Fruit fly (Drosophila melanogaster) whole organism, pupa: Measurements from ENCODE around the gene CG34454.

Experiments
- CG10348 ChIP-seq: fragments of 200-800 bp; sonication (Bioruptor generic); IDR thresholded peaks from 2 replicates; pipeline ENCODE4 v1.3.6; 2022; ENCODE audit warnings: missing biosample characterization, missing genetic modification characterization
- CG12605 ChIP-seq: fragments of 200-800 bp; sonication (Bioruptor generic); IDR thresholded peaks from 2 replicates; pipeline ENCODE4 v1.3.6; 2022; ENCODE audit warnings: missing biosample characterization, missing genetic modification characterization
- CG13204 ChIP-seq: fragments of 200-800 bp; sonication (Bioruptor generic); optimal IDR thresholded peaks from 2 replicates; lab custom pipeline; 2018; ENCODE audit warnings: missing biosample characterization, mild to moderate bottlenecking, missing genetic modification characterization, moderate library complexity
- CG14655 ChIP-seq: fragments of 200-800 bp; sonication (Bioruptor generic); optimal IDR thresholded peaks from 3 replicates; lab custom pipeline; 2017; ENCODE audit warnings: mild to moderate bottlenecking, missing biosample characterization, missing genetic modification reagents, missing genetic modification characterization
- CG15710 ChIP-seq: fragments of 200-800 bp; sonication (Bioruptor generic); optimal IDR thresholded peaks from 2 replicates; lab custom pipeline; 2018; ENCODE audit warnings: missing biosample characterization, mild to moderate bottlenecking, missing genetic modification characterization, moderate library complexity
- CG17806 ChIP-seq: fragments of 200-800 bp; sonication (Bioruptor generic); optimal IDR thresholded peaks from 2 replicates; lab custom pipeline; 2018; ENCODE audit warnings: missing biosample characterization, mild to moderate bottlenecking, missing genetic modification characterization, moderate library complexity
- CG32121 ChIP-seq: fragments of 200-800 bp; sonication (Bioruptor generic); IDR thresholded peaks from 2 replicates; pipeline ENCODE4 v1.3.6; 2022; ENCODE audit warnings: missing biosample characterization, missing genetic modification characterization
- CG34367 ChIP-seq: fragments of 200-800 bp; sonication (Bioruptor generic); optimal IDR thresholded peaks from 2 replicates; lab custom pipeline; 2018; ENCODE audit warnings: missing biosample characterization, mild to moderate bottlenecking, missing genetic modification characterization
- CG4496 ChIP-seq: fragments of 200-800 bp; sonication (Bioruptor generic); IDR thresholded peaks from 3 replicates; pipeline ENCODE4 v1.3.6; 2022; ENCODE audit warnings: missing biosample characterization, missing genetic modification characterization
- CG8159 ChIP-seq: fragments of 200-800 bp; sonication (Bioruptor generic); optimal IDR thresholded peaks from 3 replicates; lab custom pipeline; 2018; ENCODE audit warnings: missing biosample characterization, mild to moderate bottlenecking, missing genetic modification characterization, moderate library complexity
- CG8301 ChIP-seq: fragments of 200-800 bp; sonication (Bioruptor generic); optimal IDR thresholded peaks from 2 replicates; lab custom pipeline; 2018; ENCODE audit warnings: missing biosample characterization, mild to moderate bottlenecking, missing genetic modification characterization
- CG9948 ChIP-seq: fragments of 200-800 bp; sonication (Bioruptor generic); optimal IDR thresholded peaks from 2 replicates; lab custom pipeline; 2018; ENCODE audit warnings: missing biosample characterization, mild to moderate bottlenecking, missing genetic modification characterization, moderate library complexity
- D1 ChIP-seq: fragments of 200-800 bp; sonication (Bioruptor generic); optimal IDR thresholded peaks from 2 replicates; lab custom pipeline; 2018; ENCODE audit warnings: missing biosample characterization, mild to moderate bottlenecking, missing genetic modification characterization, moderate library complexity
- EcR ChIP-seq: fragments of 200-800 bp; sonication (Bioruptor generic); optimal IDR thresholded peaks from 3 replicates; lab custom pipeline; 2019; ENCODE audit warnings: missing biosample characterization, missing genetic modification characterization, mild to moderate bottlenecking, moderate library complexity, missing genetic modification reagents
- Ets98B ChIP-seq: fragments of 200-800 bp; sonication (Bioruptor generic); IDR thresholded peaks from 2 replicates; pipeline ENCODE4 v1.3.6; 2022; ENCODE audit warnings: missing biosample characterization, missing genetic modification characterization
- Pif1A ChIP-seq: fragments of 200-800 bp; sonication (Bioruptor generic); optimal IDR thresholded peaks from 3 replicates; lab custom pipeline; 2016; ENCODE audit warnings: missing biosample characterization, missing genetic modification characterization
- Pif1B ChIP-seq: fragments of 200-800 bp; sonication (Bioruptor generic); optimal IDR thresholded peaks from 3 replicates; lab custom pipeline; 2016; ENCODE audit warnings: missing biosample characterization, missing genetic modification characterization
- Snoo ChIP-seq: fragments of 200-800 bp; sonication (Bioruptor generic); optimal IDR thresholded peaks from 3 replicates; lab custom pipeline; 2017; ENCODE audit warnings: missing biosample characterization, mild to moderate bottlenecking, missing genetic modification characterization, inconsistent platforms
- fd96Ca ChIP-seq: fragments of 200-800 bp; sonication (Bioruptor generic); IDR thresholded peaks from 3 replicates; pipeline ENCODE4 v1.3.6; 2022; ENCODE audit warnings: missing biosample characterization, missing genetic modification characterization
- gl ChIP-seq: fragments of 200-800 bp; sonication (Bioruptor generic); optimal IDR thresholded peaks from 2 replicates; lab custom pipeline; 2018; ENCODE audit warnings: missing biosample characterization, mild to moderate bottlenecking, missing genetic modification characterization
- rn ChIP-seq: fragments of 200-800 bp; sonication (Bioruptor generic); IDR thresholded peaks from 2 replicates; pipeline ENCODE4 v1.3.6; 2022; ENCODE audit warnings: missing biosample characterization, missing genetic modification characterization

Gene CG34454

dm6 chr3L:232267-232666 is at the start of gene CG34454:
Gene CG34454 (minus strand): TSS chr3L:232350.
- TF ChIP-seq CG8159 (no peak), rn (GFP tag; lab: Robert Waterston, UW) (no peak), gl (tag; lab: Kevin White, UChicago) (no peak), CG34367 (tag; lab: Kevin White, UChicago) (no peak), Pif1B (GFP tag; lab: Kevin White, UChicago) (no peak)

DNA sequence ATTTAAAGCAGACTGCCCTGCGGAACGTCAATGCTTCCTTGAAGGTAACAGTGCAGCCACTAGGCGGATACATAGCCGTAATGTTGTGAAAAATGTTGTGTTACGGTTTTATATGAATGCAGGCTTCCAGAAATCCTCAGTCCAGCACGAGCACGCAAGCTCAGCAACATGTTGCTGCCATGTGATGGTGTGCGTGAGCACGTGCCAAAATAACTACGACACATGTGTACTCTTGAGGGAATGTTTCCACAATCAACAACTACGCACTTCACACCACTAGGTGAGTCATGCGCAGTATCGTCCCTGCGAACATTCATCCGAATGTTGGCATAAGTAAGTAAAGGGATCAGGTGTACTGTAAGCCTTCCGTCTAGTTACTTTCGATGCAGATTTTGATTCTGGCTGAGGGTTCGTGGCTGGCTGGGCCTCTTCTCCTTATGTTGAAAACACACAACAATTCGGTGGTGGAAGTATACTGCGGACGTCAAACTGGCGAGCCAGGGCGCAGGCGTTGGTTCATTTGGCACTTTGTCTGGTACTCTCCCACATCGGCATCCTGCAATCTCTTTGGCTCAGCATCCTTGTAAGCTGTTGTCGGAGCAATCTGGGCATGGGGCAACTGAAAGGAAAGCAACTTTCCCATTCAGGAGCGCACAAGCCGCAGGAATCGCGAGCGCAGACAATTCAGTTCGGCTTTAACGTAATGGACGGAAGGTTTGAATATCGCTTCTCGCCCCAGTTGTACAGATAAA is 44.8 kb upstream of the CG34454 start, which contains the start of gene RhoGEF3:
TSS of gene RhoGEF3 (plus strand) at position 702 of the 752 bp plus-strand sequence.
- TF ChIP-seq CG14655 (GFP tag; lab: Kevin White, UChicago) (no peak), D1 (tag; lab: Kevin White, UChicago) (no peak), CG13204 (GFP tag; lab: Kevin White, UChicago) (no peak), rn (GFP tag; lab: Robert Waterston, UW) (no peak), gl (tag; lab: Kevin White, UChicago) (no peak), EcR (GFP tag; lab: Kevin White, UChicago) (no peak), CG34367 (tag; lab: Kevin White, UChicago) (no peak), fd96Ca (GFP tag; lab: Robert Waterston, UW) (no peak), CG15710 (no peak), CG4496 (GFP tag; lab: Robert Waterston, UW) (no peak), CG8301 (tag; lab: Kevin White, UChicago) (no peak), CG32121 (GFP tag; lab: Robert Waterston, UW) (no peak), Snoo (no peak), CG10348 (GFP tag; lab: Robert Waterston, UW) (no peak), Pif1B (GFP tag; lab: Kevin White, UChicago) (no peak), CG9948 (tag; lab: Kevin White, UChicago) (no peak), CG17806 (no peak)

DNA sequence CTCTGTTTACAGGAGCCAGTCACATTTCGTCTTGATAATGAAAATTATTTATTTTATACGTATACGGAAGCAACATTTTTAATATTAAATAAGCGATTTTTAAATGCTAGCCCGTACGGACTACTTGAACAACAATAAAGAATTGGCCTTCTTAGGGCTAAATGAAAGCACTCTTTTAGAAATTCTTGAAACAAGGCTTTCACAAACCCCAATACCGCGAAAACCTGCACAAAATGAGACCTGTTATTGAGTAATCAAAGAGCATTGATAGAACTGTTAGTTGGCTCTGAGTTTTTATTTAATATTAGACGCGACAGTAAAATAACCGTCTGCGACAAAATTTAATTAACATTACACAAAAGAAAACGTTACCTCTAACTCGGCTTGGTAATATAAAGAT is 42.7 kb upstream of the CG34454 start, which contains the start of gene ttm2:
TSS of gene ttm2 (plus strand) at position 301 of the 400 bp plus-strand sequence.
- TF ChIP-seq Snoo (no peak), CG8159 (no peak), CG9948 (tag; lab: Kevin White, UChicago) (no peak), D1 (tag; lab: Kevin White, UChicago) (no peak), fd96Ca (GFP tag; lab: Robert Waterston, UW) (no peak)
- TF ChIP-seq, all 21 proteins: peak for 0

dm6 chr3L:273291-273690 is 41.1 kb upstream of the CG34454 start, which contains the start of gene CG32845:
Gene CG32845 (minus strand): TSS chr3L:273391.
- TF ChIP-seq Snoo (no peak), CG9948 (tag; lab: Kevin White, UChicago) (no peak), D1 (tag; lab: Kevin White, UChicago) (no peak), CG32121 (GFP tag; lab: Robert Waterston, UW) (no peak), CG17806 (no peak), fd96Ca (GFP tag; lab: Robert Waterston, UW) (no peak), gl (tag; lab: Kevin White, UChicago) (no peak), CG8301 (tag; lab: Kevin White, UChicago) (no peak), EcR (GFP tag; lab: Kevin White, UChicago) (no peak), Pif1A (GFP tag; lab: Kevin White, UChicago) (no peak), CG8159 (no peak), CG14655 (GFP tag; lab: Kevin White, UChicago) (no peak), rn (GFP tag; lab: Robert Waterston, UW) (no peak), CG34367 (tag; lab: Kevin White, UChicago) (no peak)

dm6 chr3L:271501-272249 is 39.5 kb upstream of the CG34454 start:
- peak; percentile 47; the same call in 1 of the 2 replicates for TF ChIP-seq CG12605
- TF ChIP-seq CG4496 (GFP tag; lab: Robert Waterston, UW), result no peak
- no peak for TF ChIP-seq CG8301 (tag; lab: Kevin White, UChicago)
- TF ChIP-seq Ets98B (GFP tag; lab: Robert Waterston, UW), result peak; percentile 50; the same call in 1 of the 2 replicates
- peak; percentile 22 for TF ChIP-seq CG13204 (GFP tag; lab: Kevin White, UChicago)
- TF ChIP-seq CG17806, result no peak
- TF ChIP-seq EcR (GFP tag; lab: Kevin White, UChicago), result peak; percentile 89
